Worm (Caenorhabditis elegans) whole organism, early embryonic: ENCODE measurements around the gene pdzd-8.

Experiments
- B0310.2 ChIP-seq: sonication (generic microtip); optimal IDR thresholded peaks from 2 replicates; lab custom pipeline; 2016; ENCODE audit warnings: mild to moderate bottlenecking, missing genetic modification characterization, missing compliant biosample characterization
- F13C5.2 ChIP-seq: sonication (generic microtip); optimal IDR thresholded peaks from 2 replicates; lab custom pipeline; 2017; ENCODE audit warnings: mild to moderate bottlenecking, missing genetic modification characterization, inconsistent platforms, missing compliant biosample characterization
- aly-1 ChIP-seq: sonication (generic microtip); optimal IDR thresholded peaks from 2 replicates; lab custom pipeline; 2016; ENCODE audit warnings: missing genetic modification characterization, missing compliant biosample characterization
- ceh-36 ChIP-seq: sonication (generic microtip); optimal IDR thresholded peaks from 2 replicates; lab custom pipeline; 2016; ENCODE audit warnings: missing genetic modification characterization, inconsistent platforms, missing compliant biosample characterization
- ets-7 ChIP-seq: sonication (generic microtip); optimal IDR thresholded peaks from 2 replicates; lab custom pipeline; 2016; ENCODE audit warnings: missing genotype, missing genetic modification characterization, missing compliant biosample characterization
- flt-1 ChIP-seq: fragments of 200-800 bp; sonication (Bioruptor generic); IDR thresholded peaks from 2 replicates; pipeline ENCODE4 v1.3.6; 2022; ENCODE audit warnings: missing genetic modification characterization, missing compliant biosample characterization
- hmg-4 ChIP-seq: fragments of 200-800 bp; sonication (Bioruptor generic); optimal IDR thresholded peaks from 2 replicates; lab custom pipeline; 2018; ENCODE audit warnings: mild to moderate bottlenecking, missing genetic modification characterization, missing compliant biosample characterization
- hnd-1 ChIP-seq: sonication (generic microtip); optimal IDR thresholded peaks from 2 replicates; lab custom pipeline; 2016; ENCODE audit warnings: missing genetic modification characterization, missing compliant biosample characterization
- scrt-1 ChIP-seq: fragments of 200-800 bp; sonication (Bioruptor generic); IDR thresholded peaks from 2 replicates; pipeline ENCODE4 v1.3.6; 2022; ENCODE audit warnings: missing genetic modification characterization, missing compliant biosample characterization
- sea-1 ChIP-seq: fragments of 200-800 bp; sonication (Bioruptor generic); conservative IDR thresholded peaks from 2 replicates; pipeline ENCODE4 v1.3.6; 2022; ENCODE audit warnings: missing genetic modification characterization, missing compliant biosample characterization

DNA sequence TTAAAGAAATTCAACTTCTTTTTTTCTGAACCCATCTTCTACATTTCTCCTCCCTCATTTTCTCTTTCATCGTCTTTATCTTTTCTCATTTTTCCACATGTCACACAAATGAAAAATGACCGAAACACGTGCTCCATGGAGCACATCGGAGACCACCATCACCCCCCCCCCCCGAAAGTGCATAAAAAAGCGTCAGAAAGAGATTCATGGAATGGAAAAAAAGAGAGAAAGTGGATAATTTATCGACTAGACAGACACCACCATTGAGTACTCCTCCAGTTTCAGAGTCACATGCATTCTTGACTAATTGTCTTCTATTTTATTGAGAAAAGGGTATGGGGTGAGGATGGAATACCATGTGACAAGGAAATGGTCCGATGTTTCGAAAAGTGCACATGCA, 28.2 kb upstream of the pdzd-8 start:
- TF ChIP-seq F13C5.2 (tag; lab: Kevin White, UChicago): no peak
- no peak for TF ChIP-seq ets-7 (tag; lab: Kevin White, UChicago)
- TF ChIP-seq scrt-1 (GFP tag; lab: Robert Waterston, UW): no peak
- TF ChIP-seq hnd-1 (tag; lab: Kevin White, UChicago): no peak
- TF ChIP-seq hmg-4 (GFP tag; lab: Kevin White, UChicago): no peak
- TF ChIP-seq ceh-36: no peak
- TF ChIP-seq B0310.2 (tag; lab: Kevin White, UChicago): no peak
- no peak for TF ChIP-seq aly-1 (tag; lab: Kevin White, UChicago)
- TF ChIP-seq flt-1 (GFP tag; lab: Robert Waterston, UW): no peak
- TF ChIP-seq sea-1: no peak
